Fruit fly (Drosophila melanogaster) whole organism, embryonic: Measurements from ENCODE around the gene Ser.
A peak's percentile ranks its signal among the peaks of the same experiment; 100 is the strongest.

Experiments used
- Asciz ChIP-seq: fragments of 200-800 bp; sonication (Bioruptor generic); optimal IDR thresholded peaks from 2 replicates; lab custom pipeline; 2017; ENCODE audit warnings: missing biosample characterization, mild to moderate bottlenecking, missing genetic modification characterization, missing genetic modification reagents
- Atf3 ChIP-seq: fragments of 200-800 bp; sonication (Bioruptor generic); optimal IDR thresholded peaks from 3 replicates; lab custom pipeline; 2016; ENCODE audit warnings: missing biosample characterization, missing genetic modification characterization
- CG11504 ChIP-seq: fragments of 200-800 bp; sonication (Bioruptor generic); optimal IDR thresholded peaks from 3 replicates; lab custom pipeline; 2019; ENCODE audit warnings: missing biosample characterization, mild to moderate bottlenecking, missing genetic modification characterization, moderate library complexity
- CG1233 ChIP-seq: fragments of 200-800 bp; sonication (Bioruptor generic); optimal IDR thresholded peaks from 4 replicates; lab custom pipeline; 2018; ENCODE audit warnings: missing biosample characterization, mild to moderate bottlenecking, missing genetic modification characterization
- CG15269 ChIP-seq: fragments of 200-800 bp; sonication (Bioruptor generic); optimal IDR thresholded peaks from 2 replicates; lab custom pipeline; 2018; ENCODE audit warnings: missing biosample characterization, mild to moderate bottlenecking, missing genetic modification characterization, moderate library complexity
- CG15696 ChIP-seq: fragments of 200-800 bp; sonication (Bioruptor generic); optimal IDR thresholded peaks from 2 replicates; lab custom pipeline; 2019; ENCODE audit warnings: missing biosample characterization, mild to moderate bottlenecking, missing genetic modification characterization, moderate library complexity
- CG1602 ChIP-seq: fragments of 200-800 bp; sonication (Bioruptor generic); optimal IDR thresholded peaks from 3 replicates; lab custom pipeline; 2016; ENCODE audit warnings: missing biosample characterization, missing genetic modification characterization
- CG17829 ChIP-seq: fragments of 200-800 bp; optimal IDR thresholded peaks from 2 replicates; lab custom pipeline; 2019; ENCODE audit warnings: missing biosample characterization, mild to moderate bottlenecking, missing genetic modification characterization, moderate library complexity
- CG17912 ChIP-seq: fragments of 200-800 bp; sonication (Bioruptor generic); optimal IDR thresholded peaks from 2 replicates; lab custom pipeline; 2018; ENCODE audit warnings: missing biosample characterization, mild to moderate bottlenecking, missing genetic modification characterization
- CG18619 ChIP-seq: fragments of 200-800 bp; sonication (Bioruptor generic); optimal IDR thresholded peaks from 3 replicates; lab custom pipeline; 2017; ENCODE audit warnings: missing biosample characterization, mild to moderate bottlenecking, missing genetic modification characterization
- CG2678 ChIP-seq: fragments of 200-800 bp; sonication (Bioruptor generic); optimal IDR thresholded peaks from 3 replicates; lab custom pipeline; 2019; ENCODE audit warnings: missing biosample characterization, mild to moderate bottlenecking, missing genetic modification characterization, moderate library complexity
- CG30020 ChIP-seq: fragments of 200-800 bp; optimal IDR thresholded peaks from 2 replicates; lab custom pipeline; 2019; ENCODE audit warnings: missing biosample characterization, mild to moderate bottlenecking, missing genetic modification characterization, moderate library complexity
- CG4424 ChIP-seq: fragments of 200-800 bp; sonication (Bioruptor generic); optimal IDR thresholded peaks from 3 replicates; lab custom pipeline; 2016; ENCODE audit warnings: missing biosample characterization, missing genetic modification characterization
- CG4730 ChIP-seq: fragments of 200-800 bp; sonication (Bioruptor generic); IDR thresholded peaks from 2 replicates; pipeline ENCODE4 v1.3.6; 2022; ENCODE audit warnings: missing biosample characterization, missing genetic modification characterization
- CG5953 ChIP-seq: fragments of 200-800 bp; sonication (Bioruptor generic); IDR thresholded peaks from 2 replicates; pipeline ENCODE4 v1.3.6; 2022; ENCODE audit warnings: missing biosample characterization, missing genetic modification characterization
- CG7556 ChIP-seq: fragments of 200-800 bp; sonication (Bioruptor generic); optimal IDR thresholded peaks from 2 replicates; lab custom pipeline; 2017; ENCODE audit warnings: missing biosample characterization, mild to moderate bottlenecking, missing genetic modification characterization
- CG9215 ChIP-seq: fragments of 200-800 bp; sonication (Bioruptor generic); IDR thresholded peaks from 2 replicates; pipeline ENCODE4 v1.3.6; 2022; ENCODE audit warnings: missing biosample characterization, missing genetic modification characterization
- CG9727 ChIP-seq: fragments of 200-800 bp; sonication (Bioruptor generic); optimal IDR thresholded peaks from 3 replicates; lab custom pipeline; 2017; ENCODE audit warnings: missing biosample characterization, mild to moderate bottlenecking, missing genetic modification characterization
- CG9797 ChIP-seq: fragments of 200-800 bp; sonication (Bioruptor generic); optimal IDR thresholded peaks from 3 replicates; lab custom pipeline; 2018; ENCODE audit warnings: missing biosample characterization, mild to moderate bottlenecking, missing genetic modification characterization
- CTCF ChIP-seq: fragments of 200-800 bp; sonication (Bioruptor generic); optimal IDR thresholded peaks from 2 replicates; lab custom pipeline; 2017; ENCODE audit warnings: missing biosample characterization, mild to moderate bottlenecking, missing genetic modification characterization, moderate library complexity
- CrebB ChIP-seq: fragments of 200-800 bp; sonication (Bioruptor generic); optimal IDR thresholded peaks from 3 replicates; lab custom pipeline; 2018; ENCODE audit warnings: missing biosample characterization, mild to moderate bottlenecking, missing genetic modification characterization
- E2f2 ChIP-seq: fragments of 200-800 bp; sonication (Bioruptor generic); IDR thresholded peaks from 2 replicates; pipeline ENCODE4 v1.3.6; 2022; ENCODE audit warnings: missing biosample characterization, missing genetic modification characterization
- Ets65A ChIP-seq: fragments of 200-800 bp; sonication (Bioruptor generic); peaks from one replicate; lab custom pipeline; 2016; ENCODE audit warnings: missing biosample characterization, missing genetic modification characterization
- Fer2 ChIP-seq: fragments of 200-800 bp; sonication (Bioruptor generic); optimal IDR thresholded peaks from 2 replicates; lab custom pipeline; 2018; ENCODE audit warnings: missing biosample characterization, mild to moderate bottlenecking, missing genetic modification characterization, moderate library complexity
- HLH4C ChIP-seq: fragments of 200-800 bp; sonication (Bioruptor generic); IDR thresholded peaks from 3 replicates; pipeline ENCODE4 v1.3.6; 2022; ENCODE audit warnings: missing biosample characterization, missing genetic modification characterization; ENCODE audit not compliant: partially characterized antibody
- HLH54F ChIP-seq: fragments of 200-800 bp; sonication (Bioruptor generic); optimal IDR thresholded peaks from 3 replicates; lab custom pipeline; 2016; ENCODE audit warnings: missing biosample characterization, missing genetic modification characterization
- Hand ChIP-seq: fragments of 200-800 bp; sonication (Bioruptor generic); optimal IDR thresholded peaks from 2 replicates; lab custom pipeline; 2017; ENCODE audit warnings: mild to moderate bottlenecking, missing biosample characterization, missing genetic modification reagents, missing genetic modification characterization
- HmgZ ChIP-seq: fragments of 200-800 bp; sonication (Bioruptor generic); optimal IDR thresholded peaks from 2 replicates; lab custom pipeline; 2018; ENCODE audit warnings: missing biosample characterization, mild to moderate bottlenecking, missing genetic modification characterization
- Med ChIP-seq: fragments of 200-800 bp; sonication (Bioruptor generic); peaks from one replicate; lab custom pipeline; 2016; ENCODE audit warnings: missing biosample characterization, missing genetic modification characterization, mild to moderate bottlenecking, inconsistent platforms, moderate library complexity
- Spps ChIP-seq: fragments of 200-800 bp; sonication (Bioruptor generic); optimal IDR thresholded peaks from 2 replicates; lab custom pipeline; 2018; ENCODE audit warnings: missing biosample characterization, mild to moderate bottlenecking, missing genetic modification characterization
- chif ChIP-seq, 2 experiments: fragments of 200-800 bp; sonication (Bioruptor generic); optimal IDR thresholded peaks; 3 replicates each; lab custom pipeline; 2016; ENCODE audit warnings: missing biosample characterization in 2 of 2, missing genetic modification characterization in 2 of 2
- crp ChIP-seq, 2 experiments: fragments of 200-800 bp; sonication (Bioruptor generic); optimal IDR thresholded peaks; 2 replicates in 1 of 2; 3 replicates in 1 of 2; lab custom pipeline; 2017; ENCODE audit warnings: missing biosample characterization in 2 of 2, missing genetic modification characterization in 2 of 2, mild to moderate bottlenecking in 1 of 2, moderate library complexity in 1 of 2
- da ChIP-seq: fragments of 200-800 bp; sonication (Bioruptor generic); optimal IDR thresholded peaks from 2 replicates; lab custom pipeline; 2016; ENCODE audit warnings: missing biosample characterization, missing genetic modification characterization
- dpn ChIP-seq, 2 experiments: fragments of 200-800 bp; sonication (Bioruptor generic); optimal IDR thresholded peaks; 3 replicates each; lab custom pipeline; 2016; ENCODE audit warnings: missing biosample characterization in 2 of 2, missing genetic modification characterization in 2 of 2
- grau ChIP-seq: fragments of 200-800 bp; optimal IDR thresholded peaks from 3 replicates; lab custom pipeline; 2019; ENCODE audit warnings: missing biosample characterization, mild to moderate bottlenecking, missing genetic modification characterization, moderate library complexity
- ind ChIP-seq: fragments of 200-800 bp; sonication (Bioruptor generic); optimal IDR thresholded peaks from 3 replicates; lab custom pipeline; 2016; ENCODE audit warnings: missing biosample characterization, missing genetic modification characterization
- lilli ChIP-seq: fragments of 200-800 bp; sonication (Bioruptor generic); optimal IDR thresholded peaks from 3 replicates; lab custom pipeline; 2016; ENCODE audit warnings: missing biosample characterization, missing genetic modification characterization
- nau ChIP-seq: fragments of 200-800 bp; sonication (Bioruptor generic); optimal IDR thresholded peaks from 3 replicates; lab custom pipeline; 2017; ENCODE audit warnings: missing biosample characterization, mild to moderate bottlenecking, missing genetic modification characterization, missing genetic modification reagents
- odd ChIP-seq: fragments of 200-800 bp; sonication (Bioruptor generic); optimal IDR thresholded peaks from 2 replicates; lab custom pipeline; 2017; ENCODE audit warnings: missing biosample characterization, mild to moderate bottlenecking, missing genetic modification characterization
- pb ChIP-seq: fragments of 200-800 bp; sonication (Bioruptor generic); optimal IDR thresholded peaks from 3 replicates; lab custom pipeline; 2016; ENCODE audit warnings: missing biosample characterization, missing genetic modification characterization
- pzg ChIP-seq: fragments of 200-800 bp; sonication (Bioruptor generic); optimal IDR thresholded peaks from 3 replicates; lab custom pipeline; 2018; ENCODE audit warnings: missing biosample characterization, mild to moderate bottlenecking, missing genetic modification characterization, moderate library complexity
- ranshi ChIP-seq: fragments of 200-800 bp; sonication (Bioruptor generic); IDR thresholded peaks from 2 replicates; pipeline ENCODE4 v1.3.6; 2022; ENCODE audit warnings: missing biosample characterization, missing genetic modification characterization
- sc ChIP-seq, 3 experiments: fragments of >200 bp in 2 of 3; fragments of 200-800 bp in 1 of 3; sonication (Bioruptor generic) in 1 of 3; optimal IDR thresholded peaks; 2 replicates in 2 of 3; 3 replicates in 1 of 3; lab custom pipeline; 2017; ENCODE audit warnings: mild to moderate bottlenecking in 1 of 3, missing biosample characterization in 1 of 3, missing genetic modification characterization in 1 of 3, missing genetic modification reagents in 1 of 3
- schlank ChIP-seq: fragments of 200-800 bp; sonication (Bioruptor generic); optimal IDR thresholded peaks from 2 replicates; lab custom pipeline; 2018; ENCODE audit warnings: missing biosample characterization, mild to moderate bottlenecking, missing genetic modification characterization
- sob ChIP-seq: fragments of 200-800 bp; sonication (Bioruptor generic); IDR thresholded peaks from 2 replicates; pipeline ENCODE4 v1.3.6; 2022; ENCODE audit warnings: missing biosample characterization, missing genetic modification characterization
- sug ChIP-seq: fragments of 200-800 bp; optimal IDR thresholded peaks from 2 replicates; lab custom pipeline; 2019; ENCODE audit warnings: missing biosample characterization, mild to moderate bottlenecking, missing genetic modification characterization, moderate library complexity
- trem ChIP-seq: fragments of 200-800 bp; optimal IDR thresholded peaks from 3 replicates; lab custom pipeline; 2019; ENCODE audit warnings: missing biosample characterization, mild to moderate bottlenecking, missing genetic modification characterization, moderate library complexity
- unpg ChIP-seq: fragments of 200-800 bp; sonication (Bioruptor generic); optimal IDR thresholded peaks from 3 replicates; lab custom pipeline; 2018; ENCODE audit warnings: missing biosample characterization, mild to moderate bottlenecking, missing genetic modification characterization, moderate library complexity
- z ChIP-seq: fragments of 200-800 bp; sonication (Bioruptor generic); IDR thresholded peaks from 3 replicates; pipeline ENCODE4 v1.3.6; 2022; ENCODE audit warnings: missing biosample characterization, missing genetic modification characterization

Gene Ser

DNA sequence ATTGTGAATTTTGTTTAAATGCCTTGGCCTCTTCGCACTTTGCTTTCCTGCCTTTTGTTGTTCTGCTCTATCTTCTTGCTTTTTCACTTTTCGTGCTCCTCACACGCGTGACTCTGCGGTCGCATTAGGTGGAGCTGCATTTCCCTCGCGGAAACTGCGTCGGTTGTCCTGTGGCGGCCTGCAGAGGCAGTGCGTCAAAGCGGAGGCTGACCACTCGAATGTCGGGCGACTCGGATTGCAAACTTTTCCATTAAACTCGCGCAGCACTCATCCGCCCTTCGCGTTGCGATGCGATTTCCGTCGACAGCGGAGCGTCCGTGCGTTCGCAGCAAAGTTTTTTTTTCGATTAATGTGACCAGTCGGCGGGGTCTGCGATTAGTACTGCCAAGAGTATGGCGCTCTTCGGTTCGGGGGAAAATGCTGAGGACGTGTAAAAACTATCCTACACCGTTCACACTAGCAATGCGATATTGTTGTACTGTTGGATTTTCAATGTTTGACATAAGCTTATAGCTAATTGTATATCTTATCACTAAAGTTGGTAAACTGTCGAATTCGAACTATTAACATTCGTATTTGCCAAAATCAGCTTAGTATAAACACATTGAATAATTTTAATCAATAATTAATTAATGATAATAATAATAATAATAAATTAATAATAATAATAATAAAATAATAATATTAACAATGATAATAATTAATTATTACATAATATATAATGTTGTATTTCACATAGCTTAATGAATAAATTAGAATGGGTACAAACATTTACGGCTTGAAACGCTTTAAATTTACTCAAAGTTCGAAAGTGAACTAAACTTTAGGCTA, 43.2 kb downstream of the Ser start, which contains the start of gene CG6051 (continued):
- no peak for TF ChIP-seq HLH4C
- peak; percentile 69 for TF ChIP-seq grau
- peak; percentile 30 for TF ChIP-seq CrebB (tag; lab: Kevin White, UChicago)
- peak; percentile 7 for TF ChIP-seq CG1233 (GFP tag; lab: Kevin White, UChicago)
- peak; percentile 51 for TF ChIP-seq unpg (GFP tag; lab: Kevin White, UChicago)
- TF ChIP-seq HLH54F = peak; percentile 61
- TF ChIP-seq CG17912 (GFP tag; lab: Kevin White, UChicago) = no peak
- no peak for TF ChIP-seq ranshi
- peak; percentile 71 for TF ChIP-seq ind (GFP tag; lab: Kevin White, UChicago)
- peak; percentile 11 for TF ChIP-seq pb (GFP tag; lab: Kevin White, UChicago)
- TF ChIP-seq Asciz = peak; percentile 70
- TF ChIP-seq crp (GFP tag; optimal IDR thresholded peaks at IDR 0.05; lab: Kevin White, UChicago) = no peak
- TF ChIP-seq Spps = no peak
- TF ChIP-seq Fer2 (tag; lab: Kevin White, UChicago) = peak; percentile 4
- peak; percentile 33 for TF ChIP-seq CG7556 (GFP tag; lab: Kevin White, UChicago)
- no peak for TF ChIP-seq CG5953 (GFP tag; lab: Robert Waterston, UW)
- peak; percentile 44 for TF ChIP-seq HmgZ (tag; lab: Kevin White, UChicago)
- peak; percentile 70 for TF ChIP-seq CG9797 (GFP tag; lab: Kevin White, UChicago)
- no peak for TF ChIP-seq sob (GFP tag; lab: Robert Waterston, UW)
- no peak for TF ChIP-seq CG9215 (GFP tag; lab: Robert Waterston, UW)
- TF ChIP-seq sc (optimal IDR thresholded peaks at IDR 0.05; lab: Kevin White, UChicago) = no peak
- peak; percentile 29 for TF ChIP-seq sc (GFP tag; optimal IDR thresholded peaks at IDR 0.05; lab: Kevin White, UChicago)
- TF ChIP-seq dpn (GFP tag; optimal IDR thresholded peaks at IDR 0.05; lab: Kevin White, UChicago) = peak; percentile 41 to 43
- no peak for TF ChIP-seq E2f2 (GFP tag; lab: Robert Waterston, UW)
- TF ChIP-seq CG17829 (tag; lab: Kevin White, UChicago) = peak; percentile 61
- TF ChIP-seq CG30020 = peak; percentile 84
- peak; percentile 15 for TF ChIP-seq CG18619 (GFP tag; lab: Kevin White, UChicago)
- peak; percentile 96 for TF ChIP-seq Ets65A (GFP tag; lab: Kevin White, UChicago)
- TF ChIP-seq CTCF = no peak
- peak; percentile 72 for TF ChIP-seq trem
- peak; percentile 46 for TF ChIP-seq sug (tag; lab: Kevin White, UChicago)
- peak; percentile 41 for TF ChIP-seq nau (GFP tag; lab: Kevin White, UChicago)
- TF ChIP-seq CG15696 (tag; lab: Kevin White, UChicago) = peak; percentile 21
- peak; percentile 75 for TF ChIP-seq CG2678 (tag; lab: Kevin White, UChicago)
- no peak for TF ChIP-seq odd (GFP tag; lab: Kevin White, UChicago)
- TF ChIP-seq pzg (GFP tag; lab: Kevin White, UChicago) = peak; percentile 53
- peak; percentile 67 for TF ChIP-seq CG11504 (tag; lab: Kevin White, UChicago)
- TF ChIP-seq CG4730 (GFP tag; lab: Robert Waterston, UW) = no peak
- TF ChIP-seq da = peak; percentile 51
- peak; percentile 29 for TF ChIP-seq lilli (GFP tag; lab: Kevin White, UChicago)
- TF ChIP-seq chif (GFP tag; optimal IDR thresholded peaks at IDR 0.05; lab: Kevin White, UChicago) = peak in 1 of 2 experiments; percentile 45
- TF ChIP-seq CG4424 (GFP tag; lab: Kevin White, UChicago) = peak; percentile 57
- peak; percentile 71 for TF ChIP-seq CG15269 (tag; lab: Kevin White, UChicago)
- TF ChIP-seq Med (GFP tag; lab: Kevin White, UChicago) = peak; percentile 85
- peak; percentile 45 for TF ChIP-seq schlank (tag; lab: Kevin White, UChicago)
- TF ChIP-seq z (GFP tag; lab: Robert Waterston, UW) = no peak
- peak; percentile 25 for TF ChIP-seq Atf3 (GFP tag; lab: Kevin White, UChicago)
- TF ChIP-seq CG9727 = peak; percentile 30
- peak; percentile 45 for TF ChIP-seq CG1602 (GFP tag; lab: Kevin White, UChicago)
- peak; percentile 59 for TF ChIP-seq Hand
